Fruit fly (Drosophila melanogaster): Measurements from ENCODE around the gene Kaz.

- no peak for TF ChIP-seq pan (optimal IDR thresholded peaks at IDR 0.05)
- no peak for TF ChIP-seq CG8478 (optimal IDR thresholded peaks at IDR 0.05)
- no peak for TF ChIP-seq psq (optimal IDR thresholded peaks at IDR 0.05)
These were observed 6.7 kb downstream of the Kaz start for dm6 chr3R:24823061-24823460.

Data from whole organism.